Fruit fly (Drosophila melanogaster) whole organism, prepupa: ENCODE data around the gene AANATL2.

Source experiments
- CG11294 ChIP-seq: fragments of 200-800 bp; sonication (Bioruptor generic); IDR thresholded peaks from 2 replicates; pipeline ENCODE4 v1.3.6; 2022; ENCODE audit warnings: missing biosample characterization, missing genetic modification characterization
- Hr39 ChIP-seq: fragments of 200-800 bp; sonication (Bioruptor generic); optimal IDR thresholded peaks from 2 replicates; lab custom pipeline; 2016; ENCODE audit warnings: missing biosample characterization, missing genetic modification characterization
- acj6 ChIP-seq: fragments of 200-800 bp; sonication (Bioruptor generic); optimal IDR thresholded peaks from 3 replicates; lab custom pipeline; 2016; ENCODE audit warnings: missing biosample characterization, missing genetic modification characterization
- cyc ChIP-seq: fragments of 200-800 bp; sonication (Bioruptor generic); optimal IDR thresholded peaks from 3 replicates; lab custom pipeline; 2016; ENCODE audit warnings: missing biosample characterization, missing genetic modification characterization
- spab ChIP-seq: fragments of 200-800 bp; sonication (Bioruptor generic); optimal IDR thresholded peaks from 2 replicates; lab custom pipeline; 2017; ENCODE audit warnings: missing biosample characterization, mild to moderate bottlenecking, missing genetic modification characterization, missing genetic modification reagents

DNA sequence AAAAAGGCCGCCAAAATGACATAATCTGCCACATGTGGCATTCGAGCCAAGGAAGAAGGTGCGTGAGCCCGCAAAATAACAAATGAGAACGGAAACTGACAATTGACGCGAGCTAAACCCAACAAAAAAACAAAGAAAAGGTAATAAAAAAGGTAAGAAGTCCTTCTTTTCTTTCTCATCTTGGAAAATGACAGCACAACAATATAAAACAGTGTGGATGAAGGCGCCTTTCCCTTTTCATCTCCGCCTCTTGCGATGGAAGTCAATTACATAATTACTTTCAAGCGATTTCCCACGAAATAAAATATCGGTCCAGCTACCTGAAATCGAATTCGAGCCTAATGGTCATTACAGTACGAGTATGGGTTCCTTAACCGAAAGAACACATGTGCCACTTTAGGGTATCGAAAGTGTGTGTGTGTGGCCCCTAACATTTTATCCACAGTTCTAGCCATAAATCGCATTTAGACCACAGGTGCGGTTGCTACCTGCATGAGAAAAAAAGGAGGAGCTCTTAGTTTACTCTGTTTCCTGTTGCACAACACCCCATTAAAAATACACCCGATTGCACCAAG lies 26.4 kb upstream of the AANATL2 start:
- TF ChIP-seq spab (GFP tag; lab: Kevin White, UChicago) (no peak), cyc (GFP tag; lab: Kevin White, UChicago) (no peak), CG11294 (GFP tag; lab: Robert Waterston, UW) (no peak), acj6 (GFP tag; lab: Kevin White, UChicago) (no peak), Hr39 (GFP tag; lab: Kevin White, UChicago) (no peak)
